Worm (Caenorhabditis elegans) whole organism, L4/young adult: ENCODE data around the gene F19B6.3.

Source experiments
- W03F9.2 ChIP-seq: fragments of 150-350 bp; optimal IDR thresholded peaks from 2 replicates; lab custom pipeline; 2014; ENCODE audit warnings: missing biosample characterization, missing genetic modification characterization
- dao-5 ChIP-seq: sonication (generic microtip); optimal IDR thresholded peaks from 2 replicates; lab custom pipeline; 2016; ENCODE audit warnings: missing genotype, missing genetic modification characterization, moderate library complexity, missing compliant biosample characterization
- him-1 ChIP-seq: sonication (generic microtip); optimal IDR thresholded peaks from 2 replicates; lab custom pipeline; 2016; ENCODE audit warnings: missing genotype, missing genetic modification reagents, missing genetic modification characterization, missing compliant biosample characterization

ce11 chrIV:12278507-12278906 is 48.5 kb upstream of the F19B6.3 start, which contains the start of the genes tag-335 and vkmt-1:
- no peak for TF ChIP-seq dao-5
- no peak for TF ChIP-seq him-1 (tag; lab: Kevin White, UChicago)
- peak; percentile 40 for TF ChIP-seq W03F9.2 (tag; lab: Kevin White, UChicago)
